3 worm cellular contexts compared by ENCODE assay signal in the genomic region with DNA sequence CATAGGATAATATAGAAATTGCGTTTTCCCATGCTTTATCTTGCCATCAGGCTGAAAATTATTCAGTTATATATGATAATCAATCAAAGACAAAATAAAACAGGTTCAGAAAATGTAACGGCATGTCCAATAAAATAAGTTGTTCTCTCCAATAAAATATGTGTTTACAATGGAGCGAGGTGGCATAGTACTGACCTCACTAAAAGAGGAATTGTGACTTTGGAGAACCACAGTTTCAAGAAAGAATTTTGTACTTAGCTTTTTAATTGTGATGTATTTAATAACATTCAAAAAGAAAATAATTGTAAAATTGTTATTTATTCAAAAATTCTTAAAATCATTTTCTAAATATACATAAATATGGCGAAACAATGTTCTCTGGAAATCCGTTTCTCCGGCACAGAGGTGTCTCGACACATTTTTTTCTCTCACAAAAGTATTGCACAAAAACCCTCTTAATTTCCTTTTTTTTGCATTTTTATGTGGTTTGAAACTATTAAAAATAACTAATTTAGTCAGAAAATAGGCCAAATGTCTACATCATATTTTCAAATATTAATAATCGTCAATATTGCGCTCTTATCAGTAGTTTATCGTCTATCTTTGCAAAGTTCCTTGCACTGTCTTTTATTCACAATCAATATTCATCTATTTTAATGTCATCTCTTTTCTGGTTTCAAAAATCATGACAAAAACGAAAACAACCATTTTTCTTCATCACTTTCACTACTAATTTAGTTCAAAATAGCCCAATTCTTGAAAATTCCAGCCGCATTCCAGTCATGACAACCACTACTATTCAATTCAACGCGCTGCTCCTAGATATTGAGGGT.
TF ChIP-seq lines count a peak whose summit lies in the region.

A gene (minus strand): TSS at position 51 of the 833 bp plus-strand sequence.
A gene (plus strand): TSS at position 783 of the 833 bp plus-strand sequence.

TF ChIP-seq in whole organism, L2 larva, 48 proteins besides CTCF, POLR2A, EP300 and RAD21 (continued from another document):
- TF ChIP-seq nhr-6 (tag; optimal IDR thresholded peaks at IDR 0.05; lab: Kevin White, UChicago) (no peak), nhr-11 (tag; optimal IDR thresholded peaks at IDR 0.05; lab: Kevin White, UChicago) (no peak), zag-1 (tag; optimal IDR thresholded peaks at IDR 0.05; lab: Kevin White, UChicago) (no peak), nhr-25 (tag; optimal IDR thresholded peaks at IDR 0.05; lab: Kevin White, UChicago) (no peak), aly-2 (tag; optimal IDR thresholded peaks at IDR 0.05; lab: Kevin White, UChicago) (no peak), nhr-12 (tag; optimal IDR thresholded peaks at IDR 0.05; lab: Kevin White, UChicago) (no peak), ama-1 (optimal IDR thresholded peaks at IDR 0.05; lab: Kevin White, UChicago) (no peak), elt-3 (tag; optimal IDR thresholded peaks at IDR 0.05; lab: Kevin White, UChicago) (no peak), alr-1 (tag; optimal IDR thresholded peaks at IDR 0.05; lab: Kevin White, UChicago) (no peak), peb-1 (tag; optimal IDR thresholded peaks at IDR 0.05; lab: Kevin White, UChicago) (no peak), nhr-237 (tag; optimal IDR thresholded peaks at IDR 0.05; lab: Kevin White, UChicago) (no peak), lin-11 (tag; optimal IDR thresholded peaks at IDR 0.05; lab: Kevin White, UChicago) (no peak), nhr-21 (tag; optimal IDR thresholded peaks at IDR 0.05; lab: Kevin White, UChicago) (no peak), ztf-11 (tag; optimal IDR thresholded peaks at IDR 0.05; lab: Kevin White, UChicago) (no peak), gmeb-1 (tag; optimal IDR thresholded peaks at IDR 0.05; lab: Kevin White, UChicago) (no peak), blmp-1 (tag; optimal IDR thresholded peaks at IDR 0.05; lab: Kevin White, UChicago; ENCODE audit: insufficient read depth) (no peak), sem-4 (tag; optimal IDR thresholded peaks at IDR 0.05; lab: Kevin White, UChicago) (no peak), ztf-4 (tag; optimal IDR thresholded peaks at IDR 0.05; lab: Kevin White, UChicago) (no peak), ceh-16 (tag; optimal IDR thresholded peaks at IDR 0.05; lab: Kevin White, UChicago) (no peak), nhr-23 (tag; optimal IDR thresholded peaks at IDR 0.05; lab: Kevin White, UChicago) (no peak), crh-2 (tag; optimal IDR thresholded peaks at IDR 0.05; lab: Kevin White, UChicago) (peak; percentile 26), snpc-4 (tag; optimal IDR thresholded peaks at IDR 0.05; lab: Kevin White, UChicago) (peak; percentile 11), unc-55 (GFP tag; optimal IDR thresholded peaks at IDR 0.05; lab: Kevin White, UChicago) (peak; percentile 66), ZK546.5 (tag; optimal IDR thresholded peaks at IDR 0.05; lab: Kevin White, UChicago) (no peak), mab-5 (tag; optimal IDR thresholded peaks at IDR 0.05; lab: Kevin White, UChicago) (no peak), unc-39 (tag; optimal IDR thresholded peaks at IDR 0.05; lab: Kevin White, UChicago) (no peak), unc-62 (GFP tag; optimal IDR thresholded peaks at IDR 0.05; lab: Kevin White, UChicago) (no peak), nhr-10 (tag; optimal IDR thresholded peaks at IDR 0.05; lab: Kevin White, UChicago) (no peak)
TF ChIP-seq in whole organism, L2 larva: peak in this region for 9.

TF ChIP-seq in whole organism, L4 larva, 104 proteins besides CTCF, POLR2A, EP300 and RAD21 (continued from another document):
- TF ChIP-seq dpl-1 (GFP tag; optimal IDR thresholded peaks at IDR 0.05; lab: Kevin White, UChicago), result peak; percentile 27

TF ChIP-seq in whole organism, late embryonic, 69 proteins besides CTCF, POLR2A, EP300 and RAD21 (continued from another document):
- no peak for TF ChIP-seq madf-2 (tag; optimal IDR thresholded peaks at IDR 0.05; lab: Kevin White, UChicago)
- no peak for TF ChIP-seq ceh-9 (tag; optimal IDR thresholded peaks at IDR 0.05; lab: Kevin White, UChicago)
- TF ChIP-seq K02D7.2 (tag; optimal IDR thresholded peaks at IDR 0.05; lab: Kevin White, UChicago), result no peak
- TF ChIP-seq K09A11.1 (tag; optimal IDR thresholded peaks at IDR 0.05; lab: Kevin White, UChicago; ENCODE audit: insufficient read depth), result no peak
- no peak for TF ChIP-seq pag-3 (tag; optimal IDR thresholded peaks at IDR 0.05; lab: Kevin White, UChicago; ENCODE audit: borderline replicate concordance)
- no peak for TF ChIP-seq eyg-1 (tag; optimal IDR thresholded peaks at IDR 0.05; lab: Kevin White, UChicago)
- TF ChIP-seq gmeb-2 (tag; optimal IDR thresholded peaks at IDR 0.05; lab: Kevin White, UChicago), result no peak
- peak; percentile 92 for TF ChIP-seq hlh-8 (tag; optimal IDR thresholded peaks at IDR 0.05; lab: Kevin White, UChicago)
- TF ChIP-seq ceh-48 (tag; optimal IDR thresholded peaks at IDR 0.05; lab: Kevin White, UChicago), result peak; percentile 35
- peak; percentile 77 for TF ChIP-seq unc-86 (tag; optimal IDR thresholded peaks at IDR 0.05; lab: Kevin White, UChicago)
- TF ChIP-seq ama-1 (optimal IDR thresholded peaks at IDR 0.05; lab: Kevin White, UChicago), result no peak
- peak; percentile 96 for TF ChIP-seq zip-5 (tag; optimal IDR thresholded peaks at IDR 0.05; lab: Kevin White, UChicago)
- TF ChIP-seq che-1 (tag; optimal IDR thresholded peaks at IDR 0.05; lab: Kevin White, UChicago), result no peak
- peak; percentile 72 for TF ChIP-seq C08G9.2 (tag; optimal IDR thresholded peaks at IDR 0.05; lab: Kevin White, UChicago)
- peak; percentile 82 for TF ChIP-seq tbx-7 (tag; optimal IDR thresholded peaks at IDR 0.05; lab: Kevin White, UChicago)
- TF ChIP-seq ceh-45 (GFP tag; IDR thresholded peaks at IDR 0.05; lab: Robert Waterston, UW), result no peak
- no peak for TF ChIP-seq pax-1 (tag; optimal IDR thresholded peaks at IDR 0.05; lab: Kevin White, UChicago)
- peak; percentile 13 for TF ChIP-seq C38D4.7 (GFP tag; optimal IDR thresholded peaks at IDR 0.05; lab: Kevin White, UChicago)
- no peak for TF ChIP-seq Y22D7AL.16 (tag; optimal IDR thresholded peaks at IDR 0.05; lab: Kevin White, UChicago)
- TF ChIP-seq nfya-1 (tag; optimal IDR thresholded peaks at IDR 0.05; lab: Kevin White, UChicago), result no peak
- TF ChIP-seq ceh-24 (tag; optimal IDR thresholded peaks at IDR 0.05; lab: Kevin White, UChicago), result no peak
- no peak for TF ChIP-seq pha-4 (tag; optimal IDR thresholded peaks at IDR 0.05; lab: Kevin White, UChicago)
- peak; percentile 12 for TF ChIP-seq ztf-16 (tag; optimal IDR thresholded peaks at IDR 0.05; lab: Kevin White, UChicago)
- TF ChIP-seq ceh-6 (GFP tag; optimal IDR thresholded peaks at IDR 0.05; lab: Kevin White, UChicago), result no peak
- TF ChIP-seq ceh-18 (tag; optimal IDR thresholded peaks at IDR 0.05; lab: Kevin White, UChicago), result peak; percentile 38
- TF ChIP-seq T23F11.4 (GFP tag; optimal IDR thresholded peaks at IDR 0.05; lab: Kevin White, UChicago), result no peak
- TF ChIP-seq hlh-30 (tag; optimal IDR thresholded peaks at IDR 0.05; lab: Kevin White, UChicago; ENCODE audit: insufficient read depth), result no peak
- peak; percentile 86 for TF ChIP-seq ref-2 (tag; optimal IDR thresholded peaks at IDR 0.05; lab: Kevin White, UChicago)
- no peak for TF ChIP-seq dve-1 (tag; optimal IDR thresholded peaks at IDR 0.05; lab: Kevin White, UChicago)
- TF ChIP-seq ceh-22 (tag; optimal IDR thresholded peaks at IDR 0.05; lab: Kevin White, UChicago), result no peak
- TF ChIP-seq pha-2 (tag; optimal IDR thresholded peaks at IDR 0.05; lab: Kevin White, UChicago), result no peak
- no peak for TF ChIP-seq F13H6.1 (tag; optimal IDR thresholded peaks at IDR 0.05; lab: Kevin White, UChicago)
- TF ChIP-seq ceh-2 (tag; optimal IDR thresholded peaks at IDR 0.05; lab: Kevin White, UChicago), result peak; percentile 76
- TF ChIP-seq lim-6 (tag; optimal IDR thresholded peaks at IDR 0.05; lab: Kevin White, UChicago), result peak; percentile 7
- TF ChIP-seq lin-11 (tag; optimal IDR thresholded peaks at IDR 0.05; lab: Kevin White, UChicago), result peak; percentile 28
- TF ChIP-seq syd-9 (tag; optimal IDR thresholded peaks at IDR 0.05; lab: Kevin White, UChicago), result no peak
- no peak for TF ChIP-seq unc-3 (GFP tag; conservative IDR thresholded peaks at IDR 0.05; lab: Robert Waterston, UW)
- TF ChIP-seq unc-3 (tag; optimal IDR thresholded peaks at IDR 0.05; lab: Kevin White, UChicago), result peak; percentile 68
- TF ChIP-seq ceh-14 (tag; optimal IDR thresholded peaks at IDR 0.05; lab: Kevin White, UChicago), result peak; percentile 86
- no peak for TF ChIP-seq hlh-6 (tag; optimal IDR thresholded peaks at IDR 0.05; lab: Kevin White, UChicago)
- no peak for TF ChIP-seq odd-2 (tag; optimal IDR thresholded peaks at IDR 0.05; lab: Kevin White, UChicago)
- TF ChIP-seq ttx-3 (tag; optimal IDR thresholded peaks at IDR 0.05; lab: Kevin White, UChicago), result peak; percentile 57
- no peak for TF ChIP-seq unc-55 (GFP tag; optimal IDR thresholded peaks at IDR 0.05; lab: Kevin White, UChicago)
- peak; percentile 54 for TF ChIP-seq pqm-1 (tag; optimal IDR thresholded peaks at IDR 0.05; lab: Kevin White, UChicago)
- TF ChIP-seq sox-4 (tag; optimal IDR thresholded peaks at IDR 0.05; lab: Kevin White, UChicago), result no peak
- no peak for TF ChIP-seq nhr-11 (tag; optimal IDR thresholded peaks at IDR 0.05; lab: Kevin White, UChicago)
- peak; percentile 91 for TF ChIP-seq ceh-31 (tag; optimal IDR thresholded peaks at IDR 0.05; lab: Kevin White, UChicago)
